Worm (Caenorhabditis elegans) whole organism, L4 larva: Measurements from ENCODE around the gene fkb-6.

Experiments used
- D1046.2 ChIP-seq: fragments of 200-800 bp; sonication (Bioruptor generic); IDR thresholded peaks from 2 replicates; pipeline ENCODE4 v1.3.6; 2022; ENCODE audit warnings: missing genetic modification characterization, missing compliant biosample characterization
- F26F4.8 ChIP-seq: fragments of 200-800 bp; sonication (Bioruptor generic); conservative IDR thresholded peaks from 2 replicates; pipeline ENCODE4 v1.3.6; 2022; ENCODE audit warnings: missing genetic modification characterization, missing compliant biosample characterization
- F49E8.2 ChIP-seq: sonication (generic microtip); optimal IDR thresholded peaks from 2 replicates; lab custom pipeline; 2016; ENCODE audit warnings: missing compliant biosample characterization, mild to moderate bottlenecking, missing genetic modification characterization, borderline replicate concordance
- R02D3.7 ChIP-seq: fragments of 150-350 bp; sonication (generic microtip); optimal IDR thresholded peaks from 3 replicates; lab custom pipeline; 2014; ENCODE audit warnings: missing biosample characterization, missing genetic modification characterization
- T26A8.4 ChIP-seq: fragments of 200-800 bp; sonication (Bioruptor generic); IDR thresholded peaks from 2 replicates; pipeline ENCODE4 v1.3.6; 2022; ENCODE audit warnings: missing genetic modification characterization, missing compliant biosample characterization
- aha-1 ChIP-seq: fragments of 150-350 bp; peaks from one replicate; lab custom pipeline; 2014; ENCODE audit warnings: missing biosample characterization, missing genetic modification characterization
- ama-1 ChIP-seq: fragments of 150-350 bp; optimal IDR thresholded peaks from 2 replicates; lab custom pipeline; 2014; ENCODE audit warnings: inconsistent platforms, mixed read lengths
- ceh-62 ChIP-seq: sonication (generic microtip); optimal IDR thresholded peaks from 2 replicates; lab custom pipeline; 2017; ENCODE audit warnings: missing biosample characterization, missing genetic modification characterization
- ceh-82 ChIP-seq: sonication (generic microtip); optimal IDR thresholded peaks from 2 replicates; lab custom pipeline; 2017; ENCODE audit warnings: missing biosample characterization, missing genetic modification characterization
- ces-1 ChIP-seq: fragments of 150-350 bp; sonication (generic microtip); optimal IDR thresholded peaks from 4 replicates; lab custom pipeline; 2014; ENCODE audit warnings: missing biosample characterization, missing genetic modification reagents, missing genetic modification characterization
- daf-16 ChIP-seq, 3 experiments: sonication (generic microtip); optimal IDR thresholded peaks; 2 replicates each; lab custom pipeline; 2016 to 2017; ENCODE audit warnings: missing genetic modification characterization in 3 of 3, missing genetic modification reagents in 3 of 3, mild to moderate bottlenecking in 2 of 3, missing compliant biosample characterization in 2 of 3, missing biosample characterization in 1 of 3, moderate library complexity in 1 of 3
- daf-19 ChIP-seq: fragments of 200-800 bp; sonication (Bioruptor generic); conservative IDR thresholded peaks from 2 replicates; pipeline ENCODE4 v1.3.6; 2022; ENCODE audit warnings: missing genetic modification characterization, missing compliant biosample characterization
- daf-8 ChIP-seq: fragments of 200-800 bp; sonication (Bioruptor generic); IDR thresholded peaks from 2 replicates; pipeline ENCODE4 v1.3.6; 2022; ENCODE audit warnings: missing genetic modification characterization, missing compliant biosample characterization
- dmd-6 ChIP-seq: fragments of 200-800 bp; sonication (Bioruptor generic); IDR thresholded peaks from 2 replicates; pipeline ENCODE4 v1.3.6; 2022; ENCODE audit warnings: missing genetic modification reagents, missing genetic modification characterization, missing compliant biosample characterization
- dpl-1 ChIP-seq: fragments of 150-350 bp; optimal IDR thresholded peaks from 2 replicates; lab custom pipeline; 2014; ENCODE audit warnings: missing biosample characterization, missing genetic modification reagents, missing genetic modification characterization
- duxl-1 ChIP-seq: sonication (generic microtip); optimal IDR thresholded peaks from 2 replicates; lab custom pipeline; 2016; ENCODE audit warnings: mild to moderate bottlenecking, missing genetic modification characterization, moderate library complexity, missing compliant biosample characterization; ENCODE audit not compliant: poor library complexity
- dve-1 ChIP-seq: sonication (generic microtip); optimal IDR thresholded peaks from 2 replicates; lab custom pipeline; 2017; ENCODE audit warnings: antibody characterized with exemption, mild to moderate bottlenecking, missing genetic modification characterization, missing compliant biosample characterization; ENCODE audit not compliant: insufficient read depth
- egl-27 ChIP-seq: sonication (generic microtip); optimal IDR thresholded peaks from 3 replicates; lab custom pipeline; 2017; ENCODE audit warnings: missing biosample characterization, missing genetic modification reagents, missing genetic modification characterization
- lim-7 ChIP-seq: fragments of 200-800 bp; sonication (Bioruptor generic); IDR thresholded peaks from 2 replicates; pipeline ENCODE4 v1.3.6; 2022; ENCODE audit warnings: missing genetic modification characterization, missing compliant biosample characterization
- lin-1 ChIP-seq: fragments of 200-800 bp; sonication (Bioruptor generic); IDR thresholded peaks from 2 replicates; pipeline ENCODE4 v1.3.6; 2022; ENCODE audit warnings: missing genetic modification reagents, missing genetic modification characterization, missing compliant biosample characterization
- lin-13 ChIP-seq: fragments of 150-350 bp; optimal IDR thresholded peaks from 2 replicates; lab custom pipeline; 2014; ENCODE audit warnings: missing biosample characterization, missing genetic modification reagents, missing genetic modification characterization
- lir-3 ChIP-seq: sonication (generic microtip); optimal IDR thresholded peaks from 2 replicates; lab custom pipeline; 2016; ENCODE audit warnings: mild to moderate bottlenecking, missing genetic modification characterization, missing compliant biosample characterization
- lsy-2 ChIP-seq, 2 experiments: fragments of 150-350 bp in 1 of 2; sonication (generic microtip) in 1 of 2; optimal IDR thresholded peaks; 2 replicates each; lab custom pipeline; 2014 to 2017; ENCODE audit warnings: missing biosample characterization in 2 of 2, missing genetic modification characterization in 2 of 2
- madf-5 ChIP-seq, 2 experiments: fragments of 200-800 bp; sonication (Bioruptor generic); IDR thresholded peaks; 2 replicates each; pipeline ENCODE4 v1.3.6; 2022; ENCODE audit warnings: missing compliant biosample characterization in 2 of 2, missing genetic modification characterization in 2 of 2
- mep-1 ChIP-seq: fragments of 150-350 bp; sonication (generic microtip); optimal IDR thresholded peaks from 3 replicates; lab custom pipeline; 2014; ENCODE audit warnings: missing biosample characterization, missing genetic modification characterization
- mes-2 ChIP-seq: sonication (generic microtip); optimal IDR thresholded peaks from 2 replicates; lab custom pipeline; 2016; ENCODE audit warnings: missing genotype, mild to moderate bottlenecking, missing genetic modification characterization, missing compliant biosample characterization; ENCODE audit not compliant: poor library complexity, severe bottlenecking
- nhr-10 ChIP-seq: fragments of 150-350 bp; optimal IDR thresholded peaks from 2 replicates; lab custom pipeline; 2014; ENCODE audit warnings: missing biosample characterization, missing genetic modification characterization
- nhr-11 ChIP-seq: fragments of 150-350 bp; optimal IDR thresholded peaks from 2 replicates; lab custom pipeline; 2014; ENCODE audit warnings: missing biosample characterization, missing genetic modification characterization
- nhr-111 ChIP-seq: fragments of 200-800 bp; sonication (Bioruptor generic); optimal IDR thresholded peaks from 2 replicates; lab custom pipeline; 2018; ENCODE audit warnings: mild to moderate bottlenecking, missing genetic modification characterization, missing compliant biosample characterization
- nhr-25 ChIP-seq: sonication (generic microtip); optimal IDR thresholded peaks from 2 replicates; lab custom pipeline; 2017; ENCODE audit warnings: missing genetic modification characterization, mild to moderate bottlenecking, missing compliant biosample characterization, antibody characterized with exemption, moderate library complexity, borderline replicate concordance; ENCODE audit not compliant: insufficient read depth
- nhr-28 ChIP-seq: fragments of 150-350 bp; optimal IDR thresholded peaks from 2 replicates; lab custom pipeline; 2014; ENCODE audit warnings: missing biosample characterization, missing genetic modification characterization
- nhr-41 ChIP-seq: fragments of 200-800 bp; sonication (Bioruptor generic); IDR thresholded peaks from 2 replicates; pipeline ENCODE4 v1.3.6; 2022; ENCODE audit warnings: missing genetic modification reagents, missing genetic modification characterization, missing compliant biosample characterization
- nhr-42 ChIP-seq: fragments of 200-800 bp; sonication (Bioruptor generic); IDR thresholded peaks from 2 replicates; pipeline ENCODE4 v1.3.6; 2022; ENCODE audit warnings: missing genetic modification characterization, missing compliant biosample characterization
- nhr-48 ChIP-seq: sonication (generic microtip); optimal IDR thresholded peaks from 2 replicates; lab custom pipeline; 2016; ENCODE audit warnings: mild to moderate bottlenecking, missing genetic modification characterization, missing compliant biosample characterization
- nhr-76 ChIP-seq: fragments of 150-350 bp; optimal IDR thresholded peaks from 2 replicates; lab custom pipeline; 2014; ENCODE audit warnings: missing biosample characterization, missing genetic modification characterization
- php-3 ChIP-seq: fragments of 200-800 bp; sonication (Bioruptor generic); IDR thresholded peaks from 2 replicates; pipeline ENCODE4 v1.3.6; 2022; ENCODE audit warnings: missing genetic modification reagents, missing genetic modification characterization, missing compliant biosample characterization
- rbr-2 ChIP-seq: sonication (generic microtip); optimal IDR thresholded peaks from 2 replicates; lab custom pipeline; 2016; ENCODE audit warnings: missing genotype, missing genetic modification characterization, missing compliant biosample characterization
- sdz-12 ChIP-seq: fragments of 200-800 bp; sonication (Bioruptor generic); optimal IDR thresholded peaks from 2 replicates; lab custom pipeline; 2018; ENCODE audit warnings: mild to moderate bottlenecking, missing genetic modification characterization, missing compliant biosample characterization
- snpc-1.2 ChIP-seq: fragments of 200-800 bp; sonication (Bioruptor generic); IDR thresholded peaks from 2 replicates; pipeline ENCODE4 v1.3.6; 2022; ENCODE audit warnings: missing genetic modification reagents, missing genetic modification characterization, missing compliant biosample characterization
- spr-1 ChIP-seq: sonication (generic microtip); optimal IDR thresholded peaks from 2 replicates; lab custom pipeline; 2016; ENCODE audit warnings: mild to moderate bottlenecking, missing genetic modification characterization, missing compliant biosample characterization
- spr-3 ChIP-seq: fragments of 200-800 bp; sonication (Bioruptor generic); optimal IDR thresholded peaks from 2 replicates; lab custom pipeline; 2018; ENCODE audit warnings: mild to moderate bottlenecking, missing genetic modification characterization, missing compliant biosample characterization
- unc-62 ChIP-seq, 3 experiments: fragments of 150-350 bp in 1 of 3; sonication (generic microtip); optimal IDR thresholded peaks in 2 of 3; peaks in 1 of 3; 1 replicate in 1 of 3; 2 replicates in 2 of 3; lab custom pipeline; 2014 to 2017; ENCODE audit warnings: missing biosample characterization in 3 of 3, missing genetic modification characterization in 3 of 3, missing genetic modification reagents in 3 of 3, missing genotype in 1 of 3
- zfp-3 ChIP-seq: fragments of 200-800 bp; sonication (Bioruptor generic); conservative IDR thresholded peaks from 2 replicates; pipeline ENCODE4 v1.3.6; 2022; ENCODE audit warnings: missing genetic modification reagents, missing genetic modification characterization, missing compliant biosample characterization
- zip-2 ChIP-seq: fragments of 150-350 bp; optimal IDR thresholded peaks from 2 replicates; lab custom pipeline; 2014; ENCODE audit warnings: missing biosample characterization, missing genetic modification characterization

The fkb-6 gene

ce11 chrV:20847743-20848229 is 1.8 kb downstream of the fkb-6 start (continued):
- TF ChIP-seq zip-2 (tag; lab: Kevin White, UChicago) (peak; percentile 28), ceh-62 (tag; lab: Kevin White, UChicago) (no peak), lin-1 (GFP tag; lab: Robert Waterston, UW) (no peak), aha-1 (tag; lab: Kevin White, UChicago) (peak; percentile 37), F49E8.2 (tag; lab: Kevin White, UChicago) (peak; percentile 91), spr-3 (GFP tag; lab: Kevin White, UChicago) (peak; percentile 53), unc-62 (GFP tag; optimal IDR thresholded peaks at IDR 0.05 in 1 of 2; lab: Kevin White, UChicago) (peak in 1 of 2 experiments; percentile 46), unc-62 (tag; optimal IDR thresholded peaks at IDR 0.05; lab: Kevin White, UChicago) (no peak), nhr-11 (tag; lab: Kevin White, UChicago) (no peak), nhr-111 (GFP tag; lab: Kevin White, UChicago) (peak; percentile 17), mep-1 (tag; lab: Kevin White, UChicago) (peak; percentile 39), snpc-1.2 (GFP tag; lab: Robert Waterston, UW) (no peak), nhr-48 (no peak), duxl-1 (peak; percentile 56), spr-1 (tag; lab: Kevin White, UChicago) (no peak), ama-1 (lab: Kevin White, UChicago) (peak; percentile 79), F26F4.8 (no peak), daf-8 (GFP tag; lab: Robert Waterston, UW) (no peak), daf-19 (GFP tag; lab: Robert Waterston, UW) (no peak), sdz-12 (GFP tag; lab: Kevin White, UChicago) (peak; percentile 51), daf-16 (GFP tag; optimal IDR thresholded peaks at IDR 0.05; lab: Kevin White, UChicago) (peak in 1 of 2 experiments; percentile 63), daf-16 (tag; optimal IDR thresholded peaks at IDR 0.05; lab: Kevin White, UChicago) (peak; percentile 9), T26A8.4 (GFP tag; lab: Robert Waterston, UW) (peak; percentile 51; the same call in 1 of the 2 replicates)

ce11 chrV:20850580-20850979 is 4.6 kb downstream of the fkb-6 start, which contains the start of gene clec-264:
clec-264 (minus strand) TSS chrV:20850701.
- no peak for TF ChIP-seq T26A8.4 (GFP tag; lab: Robert Waterston, UW)
- TF ChIP-seq php-3, result no peak
- no peak for TF ChIP-seq duxl-1
- no peak for TF ChIP-seq ama-1 (lab: Kevin White, UChicago)

- TF ChIP-seq nhr-28 (tag; lab: Kevin White, UChicago), result peak; percentile 55
- peak; percentile 92 for TF ChIP-seq aha-1 (tag; lab: Kevin White, UChicago)
- no peak for TF ChIP-seq nhr-25 (tag; lab: Kevin White, UChicago)
- TF ChIP-seq zfp-3 (GFP tag; lab: Robert Waterston, UW), result no peak
- TF ChIP-seq dmd-6, result no peak
- TF ChIP-seq R02D3.7 (tag; lab: Kevin White, UChicago), result no peak
- no peak for TF ChIP-seq daf-8 (GFP tag; lab: Robert Waterston, UW)
- TF ChIP-seq nhr-111 (GFP tag; lab: Kevin White, UChicago), result no peak
- peak; percentile 45 for TF ChIP-seq duxl-1
- TF ChIP-seq egl-27, result no peak
- peak; percentile 86 for TF ChIP-seq mes-2 (tag; lab: Kevin White, UChicago)
- no peak for TF ChIP-seq nhr-10
- TF ChIP-seq dve-1 (tag; lab: Kevin White, UChicago), result peak; percentile 23
- TF ChIP-seq D1046.2 (GFP tag; lab: Robert Waterston, UW), result no peak
- TF ChIP-seq madf-5 (GFP tag; IDR thresholded peaks at IDR 0.05; lab: Robert Waterston, UW), result no peak
- TF ChIP-seq nhr-41 (GFP tag; lab: Robert Waterston, UW), result no peak
- TF ChIP-seq lin-1 (GFP tag; lab: Robert Waterston, UW), result no peak
- no peak for TF ChIP-seq lin-13 (GFP tag; lab: Kevin White, UChicago)
- no peak for TF ChIP-seq lsy-2 (tag; optimal IDR thresholded peaks at IDR 0.05; lab: Kevin White, UChicago)
- TF ChIP-seq ceh-82, result no peak
- peak; percentile 26 for TF ChIP-seq rbr-2 (tag; lab: Kevin White, UChicago)
- TF ChIP-seq ces-1 (GFP tag; lab: Kevin White, UChicago), result peak; percentile 10
- TF ChIP-seq lim-7 (GFP tag; lab: Robert Waterston, UW), result no peak
- no peak for TF ChIP-seq nhr-76 (tag; lab: Kevin White, UChicago)
- no peak for TF ChIP-seq lir-3 (tag; lab: Kevin White, UChicago)
- TF ChIP-seq F49E8.2 (tag; lab: Kevin White, UChicago), result no peak
- TF ChIP-seq nhr-42 (GFP tag; lab: Robert Waterston, UW), result no peak
- peak; percentile 8 for TF ChIP-seq dpl-1 (GFP tag; lab: Kevin White, UChicago)
- no peak for TF ChIP-seq daf-16 (GFP tag; optimal IDR thresholded peaks at IDR 0.05; lab: Kevin White, UChicago)
- peak; percentile 15 for TF ChIP-seq daf-16 (tag; optimal IDR thresholded peaks at IDR 0.05; lab: Kevin White, UChicago)
Measured at ce11 chrV:20851847-20852386, 6.0 kb downstream of the fkb-6 start, which contains the start of gene ndua-1. ndua-1 (minus strand) TSS chrV:20851897.
